Worm (Caenorhabditis elegans): ENCODE results near the gene T25B9.5.

DNA sequence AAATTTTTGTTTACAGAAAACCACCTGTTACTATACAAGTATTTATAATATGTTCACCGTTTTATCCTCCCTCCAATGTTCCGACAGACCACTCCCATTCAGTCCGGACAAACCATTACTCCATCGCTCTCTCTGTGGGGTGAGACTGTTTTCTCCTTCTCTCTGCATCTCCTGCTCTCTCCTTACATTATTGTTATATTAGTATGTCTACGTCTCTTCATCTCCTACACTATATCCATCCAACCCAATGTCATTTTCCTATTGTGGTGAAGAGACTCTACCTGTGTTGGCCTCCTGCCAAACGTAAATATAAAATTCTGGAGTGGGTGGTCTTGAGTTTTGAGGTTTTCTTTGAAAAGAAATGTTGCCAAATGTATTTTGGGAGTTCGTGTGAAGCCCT, 40.0 kb downstream of the T25B9.5 start:
- no peak for TF ChIP-seq lin-13 (GFP tag; optimal IDR thresholded peaks at IDR 0.05)
- no peak for TF ChIP-seq jun-1 (tag; optimal IDR thresholded peaks at IDR 0.05)
- TF ChIP-seq php-3 (GFP tag; IDR thresholded peaks at IDR 0.05): no peak
- no peak for TF ChIP-seq tag-97 (GFP tag; IDR thresholded peaks at IDR 0.05)
- no peak for TF ChIP-seq unc-39 (tag; optimal IDR thresholded peaks at IDR 0.05)
- no peak for TF ChIP-seq T20F7.1 (GFP tag; optimal IDR thresholded peaks at IDR 0.05)
- TF ChIP-seq Y105C5A.15 (GFP tag; IDR thresholded peaks at IDR 0.05): no peak
- TF ChIP-seq mxl-3 (GFP tag; optimal IDR thresholded peaks at IDR 0.05): no peak
- peak; percentile 40 for TF ChIP-seq nhr-28 (tag; optimal IDR thresholded peaks at IDR 0.05)
- no peak for TF ChIP-seq lsy-2 (tag; optimal IDR thresholded peaks at IDR 0.05)

Measured in whole organism, L4 larva.